Fruit fly (Drosophila melanogaster) whole organism, embryonic: Measurements from ENCODE around the gene TotM.

Experiments
- Bdp1 ChIP-seq: fragments of 200-800 bp; sonication (Bioruptor generic); optimal IDR thresholded peaks from 3 replicates; lab custom pipeline; 2016; ENCODE audit warnings: missing biosample characterization, missing genetic modification characterization
- Blimp-1 ChIP-seq: fragments of 200-800 bp; sonication (Bioruptor generic); optimal IDR thresholded peaks from 3 replicates; lab custom pipeline; 2018; ENCODE audit warnings: missing biosample characterization, missing genetic modification characterization, mild to moderate bottlenecking, moderate library complexity, missing genetic modification reagents
- CG17385 ChIP-seq: fragments of 200-800 bp; sonication (Bioruptor generic); optimal IDR thresholded peaks from 3 replicates; lab custom pipeline; 2018; ENCODE audit warnings: missing biosample characterization, mild to moderate bottlenecking, missing genetic modification characterization
- CG17912 ChIP-seq: fragments of 200-800 bp; sonication (Bioruptor generic); optimal IDR thresholded peaks from 2 replicates; lab custom pipeline; 2018; ENCODE audit warnings: missing biosample characterization, mild to moderate bottlenecking, missing genetic modification characterization
- CG18599 ChIP-seq: fragments of 200-800 bp; sonication (Bioruptor generic); optimal IDR thresholded peaks from 3 replicates; lab custom pipeline; 2017; ENCODE audit warnings: missing biosample characterization, missing genetic modification characterization, mild to moderate bottlenecking, moderate library complexity, missing genetic modification reagents
- CG3726 ChIP-seq: fragments of 200-800 bp; sonication (Bioruptor generic); IDR thresholded peaks from 3 replicates; pipeline ENCODE4, ENCODE4 v1.3.6; 2022; ENCODE audit warnings: missing biosample characterization, missing genetic modification characterization
- CG3847 ChIP-seq: fragments of 200-800 bp; sonication (Bioruptor generic); IDR thresholded peaks from 2 replicates; pipeline ENCODE4 v1.3.6; 2022; ENCODE audit warnings: missing biosample characterization, missing genetic modification characterization
- CG6272 ChIP-seq: fragments of 200-800 bp; sonication (Bioruptor generic); IDR thresholded peaks from 2 replicates; pipeline ENCODE4 v1.3.6; 2022; ENCODE audit warnings: missing biosample characterization, missing genetic modification characterization
- CG6765 ChIP-seq: fragments of 200-800 bp; sonication (Bioruptor generic); optimal IDR thresholded peaks from 3 replicates; lab custom pipeline; 2017; ENCODE audit warnings: missing biosample characterization, mild to moderate bottlenecking, missing genetic modification characterization
- CG6813 ChIP-seq: fragments of 200-800 bp; sonication (Bioruptor generic); optimal IDR thresholded peaks from 2 replicates; lab custom pipeline; 2017; ENCODE audit warnings: missing biosample characterization, missing genetic modification characterization, mild to moderate bottlenecking, moderate library complexity, missing genetic modification reagents
- CG8281 ChIP-seq: fragments of 200-800 bp; sonication (Bioruptor generic); optimal IDR thresholded peaks from 2 replicates; lab custom pipeline; 2018; ENCODE audit warnings: missing biosample characterization, mild to moderate bottlenecking, missing genetic modification characterization, moderate library complexity
- CG9215 ChIP-seq: fragments of 200-800 bp; sonication (Bioruptor generic); IDR thresholded peaks from 2 replicates; pipeline ENCODE4 v1.3.6; 2022; ENCODE audit warnings: missing biosample characterization, missing genetic modification characterization
- CG9817 ChIP-seq: fragments of 200-800 bp; sonication (Bioruptor generic); optimal IDR thresholded peaks from 2 replicates; lab custom pipeline; 2018; ENCODE audit warnings: missing biosample characterization, mild to moderate bottlenecking, missing genetic modification characterization, moderate library complexity
- CrebB ChIP-seq: fragments of 200-800 bp; sonication (Bioruptor generic); optimal IDR thresholded peaks from 3 replicates; lab custom pipeline; 2018; ENCODE audit warnings: missing biosample characterization, mild to moderate bottlenecking, missing genetic modification characterization
- D19B ChIP-seq: fragments of 200-800 bp; sonication (Bioruptor generic); optimal IDR thresholded peaks from 2 replicates; lab custom pipeline; 2017; ENCODE audit warnings: missing biosample characterization, mild to moderate bottlenecking, missing genetic modification characterization
- Deaf1 ChIP-seq: fragments of 200-800 bp; optimal IDR thresholded peaks from 3 replicates; lab custom pipeline; 2019; ENCODE audit warnings: missing biosample characterization, mild to moderate bottlenecking, missing genetic modification characterization, moderate library complexity
- E2f2 ChIP-seq: fragments of 200-800 bp; sonication (Bioruptor generic); IDR thresholded peaks from 2 replicates; pipeline ENCODE4 v1.3.6; 2022; ENCODE audit warnings: missing biosample characterization, missing genetic modification characterization
- Fer1 ChIP-seq: fragments of 200-800 bp; sonication (Bioruptor generic); optimal IDR thresholded peaks from 2 replicates; lab custom pipeline; 2017; ENCODE audit warnings: missing biosample characterization, mild to moderate bottlenecking, missing genetic modification characterization
- Fer3 ChIP-seq: fragments of 200-800 bp; sonication (Bioruptor generic); optimal IDR thresholded peaks from 2 replicates; lab custom pipeline; 2018; ENCODE audit warnings: missing biosample characterization, mild to moderate bottlenecking, missing genetic modification characterization, moderate library complexity
- HHEX ChIP-seq: fragments of 200-800 bp; sonication (Bioruptor generic); optimal IDR thresholded peaks from 3 replicates; lab custom pipeline; 2017; ENCODE audit warnings: missing biosample characterization, mild to moderate bottlenecking, missing genetic modification characterization, missing genetic modification reagents
- Mad ChIP-seq: fragments of 200-800 bp; sonication (Bioruptor generic); optimal IDR thresholded peaks from 2 replicates; lab custom pipeline; 2016; ENCODE audit warnings: missing biosample characterization, missing genetic modification characterization
- Optix ChIP-seq: fragments of 200-800 bp; sonication (Bioruptor generic); IDR thresholded peaks from 3 replicates; pipeline ENCODE4 v1.3.6; 2022; ENCODE audit warnings: missing biosample characterization, missing genetic modification characterization
- Pdp1 ChIP-seq, 2 experiments: fragments of 200-800 bp; sonication (Bioruptor generic); optimal IDR thresholded peaks; 3 replicates each; lab custom pipeline; 2016; ENCODE audit warnings: missing biosample characterization in 2 of 2, missing genetic modification characterization in 2 of 2, mild to moderate bottlenecking in 1 of 2, moderate library complexity in 1 of 2
- Ravus ChIP-seq: fragments of 200-800 bp; sonication (Bioruptor generic); IDR thresholded peaks from 2 replicates; pipeline ENCODE4 v1.3.6; 2022; ENCODE audit warnings: missing biosample characterization, missing genetic modification characterization
- Six4 ChIP-seq: fragments of 200-800 bp; sonication (Bioruptor generic); optimal IDR thresholded peaks from 2 replicates; lab custom pipeline; 2016; ENCODE audit warnings: missing biosample characterization, missing genetic modification characterization
- ap ChIP-seq: fragments of 200-800 bp; sonication (Bioruptor generic); IDR thresholded peaks from 2 replicates; pipeline ENCODE4 v1.3.6; 2022; ENCODE audit warnings: missing biosample characterization, missing genetic modification characterization
- cad ChIP-seq: fragments of >200 bp; optimal IDR thresholded peaks from 2 replicates; lab custom pipeline; 2017; ENCODE audit warnings: missing biosample characterization, missing genetic modification characterization
- ci ChIP-seq: fragments of 200-800 bp; sonication (Bioruptor generic); IDR thresholded peaks from 3 replicates; pipeline ENCODE4 v1.3.6; 2022; ENCODE audit warnings: missing biosample characterization, missing genetic modification characterization
- en ChIP-seq: fragments of 200-800 bp; sonication (Bioruptor generic); optimal IDR thresholded peaks from 2 replicates; lab custom pipeline; 2016; ENCODE audit warnings: missing biosample characterization, missing genetic modification characterization
- eve ChIP-seq, 2 experiments: fragments of >200 bp; optimal IDR thresholded peaks; 2 replicates each; lab custom pipeline; 2017; ENCODE audit warnings: missing biosample characterization in 2 of 2, missing genetic modification characterization in 2 of 2
- ewg ChIP-seq: fragments of 200-800 bp; sonication (Bioruptor generic); optimal IDR thresholded peaks from 3 replicates; lab custom pipeline; 2017; ENCODE audit warnings: mild to moderate bottlenecking, missing biosample characterization, missing genetic modification reagents, missing genetic modification characterization
- fd3F ChIP-seq: fragments of 200-800 bp; sonication (Bioruptor generic); optimal IDR thresholded peaks from 2 replicates; lab custom pipeline; 2018; ENCODE audit warnings: missing biosample characterization, mild to moderate bottlenecking, missing genetic modification characterization, moderate library complexity
- grn ChIP-seq: fragments of 200-800 bp; sonication (Bioruptor generic); optimal IDR thresholded peaks from 3 replicates; lab custom pipeline; 2017; ENCODE audit warnings: missing biosample characterization, missing genetic modification characterization
- h ChIP-seq: fragments of >200 bp; optimal IDR thresholded peaks from 2 replicates; lab custom pipeline; 2017
- hth ChIP-seq: fragments of >200 bp; optimal IDR thresholded peaks from 2 replicates; lab custom pipeline; 2017; ENCODE audit warnings: inconsistent platforms
- jing ChIP-seq: fragments of 200-800 bp; sonication (Bioruptor generic); optimal IDR thresholded peaks from 2 replicates; lab custom pipeline; 2018; ENCODE audit warnings: missing biosample characterization, mild to moderate bottlenecking, missing genetic modification characterization
- kni ChIP-seq: fragments of 200-800 bp; sonication (Bioruptor generic); optimal IDR thresholded peaks from 3 replicates; lab custom pipeline; 2017; ENCODE audit warnings: mild to moderate bottlenecking, missing biosample characterization, missing genetic modification reagents, missing genetic modification characterization
- lab ChIP-seq: fragments of 200-800 bp; sonication (Bioruptor generic); optimal IDR thresholded peaks from 3 replicates; lab custom pipeline; 2017; ENCODE audit warnings: missing biosample characterization, missing genetic modification characterization, mild to moderate bottlenecking, moderate library complexity, missing genetic modification reagents
- odd ChIP-seq: fragments of 200-800 bp; sonication (Bioruptor generic); optimal IDR thresholded peaks from 2 replicates; lab custom pipeline; 2017; ENCODE audit warnings: missing biosample characterization, mild to moderate bottlenecking, missing genetic modification characterization
- otp ChIP-seq: fragments of 200-800 bp; sonication (Bioruptor generic); IDR thresholded peaks from 3 replicates; pipeline ENCODE4, ENCODE4 v1.3.6; 2022; ENCODE audit warnings: missing biosample characterization, missing genetic modification characterization
- repo ChIP-seq: fragments of 200-800 bp; sonication (Bioruptor generic); optimal IDR thresholded peaks from 2 replicates; lab custom pipeline; 2016; ENCODE audit warnings: missing biosample characterization, missing genetic modification characterization
- salm ChIP-seq: fragments of 200-800 bp; sonication (Bioruptor generic); optimal IDR thresholded peaks from 2 replicates; lab custom pipeline; 2018; ENCODE audit warnings: missing biosample characterization, mild to moderate bottlenecking, missing genetic modification characterization
- sens ChIP-seq: fragments of 200-800 bp; sonication (Bioruptor generic); peaks from one replicate; lab custom pipeline; 2016; ENCODE audit warnings: missing biosample characterization, missing genetic modification characterization
- sima ChIP-seq: fragments of 200-800 bp; sonication (Bioruptor generic); optimal IDR thresholded peaks from 2 replicates; lab custom pipeline; 2016; ENCODE audit warnings: missing biosample characterization, missing genetic modification characterization
- sqz ChIP-seq: fragments of 200-800 bp; sonication (Bioruptor generic); optimal IDR thresholded peaks from 3 replicates; lab custom pipeline; 2018; ENCODE audit warnings: missing biosample characterization, mild to moderate bottlenecking, missing genetic modification characterization
- stwl ChIP-seq: fragments of 200-800 bp; sonication (Bioruptor generic); optimal IDR thresholded peaks from 3 replicates; lab custom pipeline; 2018; ENCODE audit warnings: missing biosample characterization, mild to moderate bottlenecking, missing genetic modification characterization, moderate library complexity
- sug ChIP-seq: fragments of 200-800 bp; optimal IDR thresholded peaks from 2 replicates; lab custom pipeline; 2019; ENCODE audit warnings: missing biosample characterization, mild to moderate bottlenecking, missing genetic modification characterization, moderate library complexity
- tap ChIP-seq: fragments of 200-800 bp; optimal IDR thresholded peaks from 3 replicates; lab custom pipeline; 2019; ENCODE audit warnings: missing biosample characterization, mild to moderate bottlenecking, missing genetic modification characterization, moderate library complexity
- vfl ChIP-seq: fragments of 200-800 bp; sonication (Bioruptor generic); optimal IDR thresholded peaks from 2 replicates; lab custom pipeline; 2016; ENCODE audit warnings: missing biosample characterization, missing genetic modification characterization

TotM gene

dm6 chr2L:5297961-5298311 lies 31.7 kb upstream of the TotM start:
- TF ChIP-seq stwl (tag; lab: Kevin White, UChicago): no peak
- no peak for TF ChIP-seq Fer1 (GFP tag; lab: Kevin White, UChicago)
- peak; percentile 70 for TF ChIP-seq sqz (GFP tag; lab: Kevin White, UChicago)
- peak; percentile 67 for TF ChIP-seq kni
- peak in 1 of 2 experiments; percentile 49 for TF ChIP-seq Pdp1 (GFP tag; optimal IDR thresholded peaks at IDR 0.05; lab: Kevin White, UChicago)
- 0 out of 3 replicates have a peak, but pooled peaks have one; percentile 20 for TF ChIP-seq ci (GFP tag; lab: Robert Waterston, UW)
- TF ChIP-seq eve (GFP tag; optimal IDR thresholded peaks at IDR 0.05; lab: Kevin White, UChicago): peak in 1 of 2 experiments; percentile 4
- peak; percentile 21 for TF ChIP-seq Blimp-1 (GFP tag; lab: Kevin White, UChicago)
- no peak for TF ChIP-seq Deaf1 (tag; lab: Kevin White, UChicago)
- TF ChIP-seq, all 482 proteins: peak for 6

- TF ChIP-seq CG8281 (peak; percentile 54), Fer3 (tag; lab: Kevin White, UChicago) (peak; percentile 75), ap (GFP tag; lab: Robert Waterston, UW) (peak; percentile 74), CG9215 (peak; percentile 20; the same call in 1 of the 2 replicates), sens (GFP tag; lab: Kevin White, UChicago) (peak; percentile 96), vfl (GFP tag; lab: Kevin White, UChicago) (peak; percentile 47), Mad (GFP tag; lab: Kevin White, UChicago) (peak; percentile 26), grn (no peak), Six4 (GFP tag; lab: Kevin White, UChicago) (peak; percentile 75), sima (GFP tag; lab: Kevin White, UChicago) (no peak), sug (peak; percentile 83), cad (GFP tag; lab: Kevin White, UChicago) (no peak), fd3F (GFP tag; lab: Kevin White, UChicago) (peak; percentile 23), h (no peak), Bdp1 (peak; percentile 45), CG17912 (no peak), CrebB (tag; lab: Kevin White, UChicago) (peak; percentile 86), odd (GFP tag; lab: Kevin White, UChicago) (peak; percentile 84), Optix (peak; percentile 68; the same call in 2 of the 3 replicates), HHEX (GFP tag; lab: Kevin White, UChicago) (peak; percentile 69), CG6765 (GFP tag; lab: Kevin White, UChicago) (no peak), ewg (peak; percentile 82), CG17385 (GFP tag; lab: Kevin White, UChicago) (peak; percentile 89), hth (lab: Kevin White, UChicago) (no peak), otp (peak; percentile 86), jing (GFP tag; lab: Kevin White, UChicago) (peak; percentile 82), CG3726 (GFP tag; lab: Robert Waterston, UW) (no peak), repo (GFP tag; lab: Kevin White, UChicago) (no peak), Ravus (peak; percentile 14; the same call in 1 of the 2 replicates), CG18599 (GFP tag; lab: Kevin White, UChicago) (peak; percentile 79), en (peak; percentile 39), CG9817 (tag; lab: Kevin White, UChicago) (peak; percentile 68), salm (tag; lab: Kevin White, UChicago) (peak; percentile 85), tap (tag; lab: Kevin White, UChicago) (peak; percentile 84), D19B (GFP tag; lab: Kevin White, UChicago) (peak; percentile 3), E2f2 (GFP tag; lab: Robert Waterston, UW) (peak; percentile 60; the same call in 1 of the 2 replicates), CG3847 (GFP tag; lab: Robert Waterston, UW) (no peak), CG6813 (GFP tag; lab: Kevin White, UChicago) (peak; percentile 66), lab (GFP tag; lab: Kevin White, UChicago) (peak; percentile 81), CG6272 (GFP tag; lab: Robert Waterston, UW) (peak; percentile 54; the same call in 1 of the 2 replicates)
These were observed 30.6 kb upstream of the TotM start for dm6 chr2L:5298978-5299627.
